Worm (Caenorhabditis elegans) whole organism, L2 larva: ENCODE data around the gene dos-1.

ENCODE experiments used
- aly-2 ChIP-seq: fragments of 150-350 bp; optimal IDR thresholded peaks from 2 replicates; lab custom pipeline; 2014; ENCODE audit warnings: missing biosample characterization, missing genetic modification characterization
- ama-1 ChIP-seq: fragments of 150-350 bp; optimal IDR thresholded peaks from 2 replicates; lab custom pipeline; 2018; ENCODE audit warnings: inconsistent platforms
- egl-27 ChIP-seq: sonication (generic microtip); optimal IDR thresholded peaks from 3 replicates; lab custom pipeline; 2017; ENCODE audit warnings: missing biosample characterization, missing genetic modification reagents, missing genetic modification characterization
- elt-3 ChIP-seq: sonication (generic microtip); optimal IDR thresholded peaks from 2 replicates; lab custom pipeline; 2017; ENCODE audit warnings: missing biosample characterization, missing genetic modification characterization
- mdl-1 ChIP-seq, 2 experiments: fragments of 150-350 bp in 1 of 2; sonication (generic microtip) in 1 of 2; optimal IDR thresholded peaks; 2 replicates each; lab custom pipeline; 2017; ENCODE audit warnings: missing biosample characterization in 2 of 2, missing genetic modification characterization in 2 of 2
- nhr-237 ChIP-seq: fragments of 150-350 bp; optimal IDR thresholded peaks from 2 replicates; lab custom pipeline; 2014; ENCODE audit warnings: missing biosample characterization, missing genetic modification characterization
- nhr-25 ChIP-seq: fragments of 150-350 bp; sonication (generic microtip); optimal IDR thresholded peaks from 3 replicates; lab custom pipeline; 2014; ENCODE audit warnings: missing biosample characterization, missing genetic modification characterization
- nhr-77 ChIP-seq: fragments of 150-350 bp; optimal IDR thresholded peaks from 2 replicates; lab custom pipeline; 2014; ENCODE audit warnings: missing biosample characterization, missing genetic modification characterization
- sma-9 ChIP-seq, 2 experiments: fragments of 150-350 bp in 1 of 2; sonication (generic microtip) in 1 of 2; optimal IDR thresholded peaks; 2 replicates each; lab custom pipeline; 2014 to 2016; ENCODE audit warnings: missing genetic modification characterization in 2 of 2, mild to moderate bottlenecking in 1 of 2, missing biosample characterization in 1 of 2, missing compliant biosample characterization in 1 of 2, missing genetic modification reagents in 1 of 2, moderate library complexity in 1 of 2
- unc-39 ChIP-seq: fragments of 150-350 bp; optimal IDR thresholded peaks from 2 replicates; lab custom pipeline; 2014; ENCODE audit warnings: missing biosample characterization, missing genetic modification characterization

ce11 chrIII:9118314-9118850 is 14.6 kb downstream of the dos-1 start, which contains the start of gene grl-11:
- TF ChIP-seq unc-39 (no peak), nhr-25 (tag; lab: Kevin White, UChicago) (no peak), aly-2 (tag; lab: Kevin White, UChicago) (no peak), ama-1 (lab: Kevin White, UChicago) (no peak), elt-3 (no peak), nhr-77 (tag; lab: Kevin White, UChicago) (no peak), sma-9 (GFP tag; optimal IDR thresholded peaks at IDR 0.05; lab: Kevin White, UChicago) (no peak), sma-9 (tag; optimal IDR thresholded peaks at IDR 0.05; lab: Kevin White, UChicago) (no peak), nhr-237 (tag; lab: Kevin White, UChicago) (no peak), egl-27 (tag; lab: Kevin White, UChicago) (no peak), mdl-1 (tag; optimal IDR thresholded peaks at IDR 0.05; lab: Kevin White, UChicago) (no peak)
